Fruit fly (Drosophila melanogaster) Kc167 (cell line): Measurements from ENCODE around the gene CG8927.

ENCODE experiments used
- Myc ChIP-seq: fragments of >200 bp; optimal IDR thresholded peaks from 2 replicates; lab custom pipeline; 2017; ENCODE audit warnings: missing external identifiers
- Sin3A ChIP-seq: fragments of >200 bp; optimal IDR thresholded peaks from 2 replicates; lab custom pipeline; 2018; ENCODE audit warnings: missing external identifiers
- h ChIP-seq: fragments of >200 bp; optimal IDR thresholded peaks from 3 replicates; lab custom pipeline; 2018; ENCODE audit warnings: missing external identifiers
- insv ChIP-seq: fragments of >200 bp; optimal IDR thresholded peaks from 3 replicates; lab custom pipeline; 2018; ENCODE audit warnings: missing external identifiers
- psq ChIP-seq: fragments of >200 bp; optimal IDR thresholded peaks from 2 replicates; lab custom pipeline; 2017; ENCODE audit warnings: missing external identifiers
- ttk ChIP-seq: sonication (Bioruptor generic); optimal IDR thresholded peaks from 2 replicates; lab custom pipeline; 2017; ENCODE audit warnings: missing external identifiers

The CG8927 gene

dm6 chr3R:16203025-16203421, 22.2 kb downstream of the CG8927 start, which contains the start of the genes CG6126 and CG31287:
Gene CG6126, minus strand, starts transcription at chr3R:16203083.
Gene CG31287, plus strand, starts transcription at chr3R:16203371.
- TF ChIP-seq psq (no peak), insv (lab: Kevin White, UChicago) (no peak), Myc (no peak), h (lab: Kevin White, UChicago) (no peak), Sin3A (lab: Kevin White, UChicago) (no peak), ttk (lab: Kevin White, UChicago) (no peak)

dm6 chr3R:16205155-16205778, 24.4 kb downstream of the CG8927 start, which contains the start of gene mtSSB:
Gene mtSSB, minus strand, starts transcription at chr3R:16205250.
- TF ChIP-seq h (lab: Kevin White, UChicago) (no peak), Myc (no peak), insv (lab: Kevin White, UChicago) (no peak), Sin3A (lab: Kevin White, UChicago) (no peak)

dm6 chr3R:16206162-16206561, 25.3 kb downstream of the CG8927 start:
- TF ChIP-seq Myc, result no peak
- no peak for TF ChIP-seq h (lab: Kevin White, UChicago)
- no peak for TF ChIP-seq ttk (lab: Kevin White, UChicago)
- no peak for TF ChIP-seq insv (lab: Kevin White, UChicago)
- TF ChIP-seq psq, result no peak
- no peak for TF ChIP-seq Sin3A (lab: Kevin White, UChicago)

dm6 chr3R:16207074-16207609, 26.3 kb downstream of the CG8927 start:
- TF ChIP-seq insv (lab: Kevin White, UChicago) (no peak), psq (no peak), h (lab: Kevin White, UChicago) (no peak), Myc (no peak), Sin3A (lab: Kevin White, UChicago) (no peak), ttk (lab: Kevin White, UChicago) (no peak)

dm6 chr3R:16208106-16208780, 27.4 kb downstream of the CG8927 start:
- TF ChIP-seq psq (no peak), h (lab: Kevin White, UChicago) (no peak), Sin3A (lab: Kevin White, UChicago) (no peak), ttk (lab: Kevin White, UChicago) (no peak), Myc (no peak), insv (lab: Kevin White, UChicago) (no peak)

dm6 chr3R:16208924-16209713, 28.3 kb downstream of the CG8927 start:
- TF ChIP-seq ttk (lab: Kevin White, UChicago) (no peak), Myc (no peak), h (lab: Kevin White, UChicago) (no peak), insv (lab: Kevin White, UChicago) (no peak), psq (no peak), Sin3A (lab: Kevin White, UChicago) (no peak)

dm6 chr3R:16209714-16210553, 29.1 kb downstream of the CG8927 start:
- no peak for TF ChIP-seq Myc
- TF ChIP-seq ttk (lab: Kevin White, UChicago), result no peak
- TF ChIP-seq psq, result no peak
- TF ChIP-seq Sin3A (lab: Kevin White, UChicago), result no peak
- no peak for TF ChIP-seq h (lab: Kevin White, UChicago)
- no peak for TF ChIP-seq insv (lab: Kevin White, UChicago)

dm6 chr3R:16210808-16211578, 30.2 kb downstream of the CG8927 start:
- TF ChIP-seq ttk (lab: Kevin White, UChicago) (no peak), psq (no peak)

- TF ChIP-seq Sin3A (lab: Kevin White, UChicago), result no peak
Observed at dm6 chr3R:16211883-16212540, 31.2 kb downstream of the CG8927 start.

dm6 chr3R:16212859-16213708, 32.3 kb downstream of the CG8927 start:
- TF ChIP-seq Myc, result no peak
- no peak for TF ChIP-seq ttk (lab: Kevin White, UChicago)
- no peak for TF ChIP-seq h (lab: Kevin White, UChicago)
- TF ChIP-seq Sin3A (lab: Kevin White, UChicago), result no peak
- TF ChIP-seq insv (lab: Kevin White, UChicago), result no peak
- no peak for TF ChIP-seq psq
